Worm (Caenorhabditis elegans) whole organism, L4 larva: ENCODE data around the gene timm-17B.2.

Source experiments
- ZK546.5 ChIP-seq, 2 experiments: sonication (generic microtip); optimal IDR thresholded peaks; 2 replicates each; lab custom pipeline; 2017; ENCODE audit warnings: missing biosample characterization in 2 of 2, missing genetic modification characterization in 2 of 2
- cey-2 ChIP-seq: sonication (generic microtip); optimal IDR thresholded peaks from 3 replicates; lab custom pipeline; 2017; ENCODE audit warnings: missing genetic modification characterization, mild to moderate bottlenecking, missing compliant biosample characterization, antibody characterized with exemption, borderline replicate concordance; ENCODE audit not compliant: insufficient read depth
- egl-27 ChIP-seq: sonication (generic microtip); optimal IDR thresholded peaks from 3 replicates; lab custom pipeline; 2017; ENCODE audit warnings: missing biosample characterization, missing genetic modification reagents, missing genetic modification characterization
- tag-97 ChIP-seq: fragments of 200-800 bp; sonication (Bioruptor generic); IDR thresholded peaks from 2 replicates; pipeline ENCODE4 v1.3.6; 2022; ENCODE audit warnings: missing genetic modification characterization, missing compliant biosample characterization
- zag-1 ChIP-seq: fragments of 150-350 bp; optimal IDR thresholded peaks from 2 replicates; lab custom pipeline; 2014; ENCODE audit warnings: missing biosample characterization, missing genetic modification characterization

- TF ChIP-seq tag-97 (GFP tag; lab: Robert Waterston, UW) (no peak), cey-2 (no peak), ZK546.5 (tag; optimal IDR thresholded peaks at IDR 0.05; lab: Kevin White, UChicago) (no peak), zag-1 (tag; lab: Kevin White, UChicago) (no peak), egl-27 (tag; lab: Kevin White, UChicago) (no peak)
Measured at ce11 chrIV:8363163-8363562, 33.3 kb upstream of the timm-17B.2 start, which contains the start of gene D2096.12.
